Worm (Caenorhabditis elegans) whole organism, L4/young adult: ENCODE measurements around the gene mig-17.

ENCODE experiments used
- W03F9.2 ChIP-seq: fragments of 150-350 bp; optimal IDR thresholded peaks from 2 replicates; lab custom pipeline; 2014; ENCODE audit warnings: missing biosample characterization, missing genetic modification characterization
- dao-5 ChIP-seq: sonication (generic microtip); optimal IDR thresholded peaks from 2 replicates; lab custom pipeline; 2016; ENCODE audit warnings: missing genotype, missing genetic modification characterization, moderate library complexity, missing compliant biosample characterization
- him-1 ChIP-seq: sonication (generic microtip); optimal IDR thresholded peaks from 2 replicates; lab custom pipeline; 2016; ENCODE audit warnings: missing genotype, missing genetic modification reagents, missing genetic modification characterization, missing compliant biosample characterization

The mig-17 gene

ce11 chrV:11446297-11446696 lies at the start of gene mig-17:
TSS of gene mig-17 (plus strand) at chrV:11446685.
- TF ChIP-seq him-1 (tag; lab: Kevin White, UChicago) (no peak), dao-5 (tag; lab: Kevin White, UChicago) (no peak), W03F9.2 (tag; lab: Kevin White, UChicago) (no peak)

- no peak for TF ChIP-seq W03F9.2 (tag; lab: Kevin White, UChicago)
- no peak for TF ChIP-seq him-1 (tag; lab: Kevin White, UChicago)
- no peak for TF ChIP-seq dao-5 (tag; lab: Kevin White, UChicago)
Measured at ce11 chrV:11398616-11399015, 47.9 kb upstream of the mig-17 start, which contains the start of gene nas-17. TSS of gene nas-17 (plus strand) at chrV:11398916.

ce11 chrV:11402610-11403009 lies 43.9 kb upstream of the mig-17 start, which contains the start of gene nas-19:
TSS of gene nas-19 (minus strand) at chrV:11402710.
- no peak for TF ChIP-seq W03F9.2 (tag; lab: Kevin White, UChicago)
- no peak for TF ChIP-seq him-1 (tag; lab: Kevin White, UChicago)
- no peak for TF ChIP-seq dao-5 (tag; lab: Kevin White, UChicago)

ce11 chrV:11403059-11403458 lies 43.4 kb upstream of the mig-17 start:
- TF ChIP-seq dao-5 (tag; lab: Kevin White, UChicago) (no peak), W03F9.2 (tag; lab: Kevin White, UChicago) (no peak)

- TF ChIP-seq W03F9.2 (tag; lab: Kevin White, UChicago) (no peak), dao-5 (tag; lab: Kevin White, UChicago) (no peak), him-1 (tag; lab: Kevin White, UChicago) (no peak)
Measured at ce11 chrV:11403702-11404101, 42.8 kb upstream of the mig-17 start.

ce11 chrV:11407251-11407650 lies 39.2 kb upstream of the mig-17 start, which contains the start of gene K03B8.6:
TSS of gene K03B8.6 (plus strand) at chrV:11407584.
- no peak for TF ChIP-seq dao-5 (tag; lab: Kevin White, UChicago)
- no peak for TF ChIP-seq him-1 (tag; lab: Kevin White, UChicago)

ce11 chrV:11410902-11411561 lies 35.5 kb upstream of the mig-17 start, which contains the start of the genes K03B8.8 and grl-3:
TSS of gene K03B8.8 (minus strand) at chrV:11411002.
TSS of gene grl-3 (plus strand) at chrV:11411511.
- no peak for TF ChIP-seq W03F9.2 (tag; lab: Kevin White, UChicago)
- no peak for TF ChIP-seq him-1 (tag; lab: Kevin White, UChicago)
- no peak for TF ChIP-seq dao-5 (tag; lab: Kevin White, UChicago)

ce11 chrV:11412125-11412524 lies 34.4 kb upstream of the mig-17 start:
- TF ChIP-seq dao-5 (tag; lab: Kevin White, UChicago): no peak
- no peak for TF ChIP-seq him-1 (tag; lab: Kevin White, UChicago)
- no peak for TF ChIP-seq W03F9.2 (tag; lab: Kevin White, UChicago)

- TF ChIP-seq him-1 (tag; lab: Kevin White, UChicago): no peak
- no peak for TF ChIP-seq dao-5 (tag; lab: Kevin White, UChicago)
- no peak for TF ChIP-seq W03F9.2 (tag; lab: Kevin White, UChicago)
Measured at ce11 chrV:11415059-11415458, 31.4 kb upstream of the mig-17 start, which contains the start of gene deg-3. TSS of gene deg-3 (minus strand) at chrV:11415159.

ce11 chrV:11421605-11422004 lies 24.9 kb upstream of the mig-17 start, which contains the start of gene des-2:
TSS of gene des-2 (minus strand) at chrV:11421705.
- TF ChIP-seq W03F9.2 (tag; lab: Kevin White, UChicago): no peak

- TF ChIP-seq dao-5 (tag; lab: Kevin White, UChicago): no peak
- TF ChIP-seq him-1 (tag; lab: Kevin White, UChicago): no peak
- TF ChIP-seq W03F9.2 (tag; lab: Kevin White, UChicago): no peak
Measured at ce11 chrV:11424565-11424964, 21.9 kb upstream of the mig-17 start, which contains the start of gene T26H10.2. TSS of gene T26H10.2 (minus strand) at chrV:11424665.

ce11 chrV:11428728-11429127 lies 17.8 kb upstream of the mig-17 start:
- TF ChIP-seq dao-5 (tag; lab: Kevin White, UChicago) (no peak), him-1 (tag; lab: Kevin White, UChicago) (no peak), W03F9.2 (tag; lab: Kevin White, UChicago) (no peak)

- TF ChIP-seq dao-5 (tag; lab: Kevin White, UChicago): no peak
Measured at ce11 chrV:11430823-11431222, 15.7 kb upstream of the mig-17 start.

- TF ChIP-seq dao-5 (tag; lab: Kevin White, UChicago) (no peak), W03F9.2 (tag; lab: Kevin White, UChicago) (no peak), him-1 (tag; lab: Kevin White, UChicago) (no peak)
Measured at ce11 chrV:11435242-11435641, 11.2 kb upstream of the mig-17 start.
